Worm (Caenorhabditis elegans) whole organism, L1 larva: Measurements from ENCODE around the gene nhr-256.

Experiments
- C04F5.9 ChIP-seq: sonication (generic microtip); optimal IDR thresholded peaks from 2 replicates; lab custom pipeline; 2016; ENCODE audit warnings: missing genetic modification characterization, missing compliant biosample characterization
- C16A3.4 ChIP-seq: fragments of 150-350 bp; optimal IDR thresholded peaks from 2 replicates; lab custom pipeline; 2014; ENCODE audit warnings: missing biosample characterization, missing genetic modification characterization
- C34B4.2 ChIP-seq: sonication (generic microtip); optimal IDR thresholded peaks from 2 replicates; lab custom pipeline; 2017; ENCODE audit warnings: mild to moderate bottlenecking, missing genetic modification characterization, missing compliant biosample characterization
- Y116A8C.19 ChIP-seq: sonication (generic microtip); optimal IDR thresholded peaks from 2 replicates; lab custom pipeline; 2016; ENCODE audit warnings: missing compliant biosample characterization, missing genetic modification characterization, borderline replicate concordance
- aly-2 ChIP-seq: fragments of 150-350 bp; optimal IDR thresholded peaks from 2 replicates; lab custom pipeline; 2014; ENCODE audit warnings: missing biosample characterization, missing genetic modification characterization
- ceh-8 ChIP-seq: fragments of 200-800 bp; sonication (Bioruptor generic); optimal IDR thresholded peaks from 2 replicates; lab custom pipeline; 2018; ENCODE audit warnings: mild to moderate bottlenecking, missing genetic modification characterization, moderate library complexity, missing compliant biosample characterization
- ceh-82 ChIP-seq, 3 experiments: fragments of 150-350 bp in 1 of 3; sonication (generic microtip) in 2 of 3; optimal IDR thresholded peaks; 2 replicates each; lab custom pipeline; 2014 to 2017; ENCODE audit warnings: missing biosample characterization in 3 of 3, missing genetic modification characterization in 3 of 3
- ceh-88 ChIP-seq: fragments of 200-800 bp; sonication (Bioruptor generic); IDR thresholded peaks from 2 replicates; pipeline ENCODE4 v1.3.6; 2022; ENCODE audit warnings: missing genetic modification characterization, missing compliant biosample characterization
- ceh-90 ChIP-seq: sonication (generic microtip); optimal IDR thresholded peaks from 2 replicates; lab custom pipeline; 2016; ENCODE audit warnings: missing genetic modification characterization, missing compliant biosample characterization
- dsc-1 ChIP-seq: sonication (generic microtip); optimal IDR thresholded peaks from 2 replicates; lab custom pipeline; 2016; ENCODE audit warnings: mild to moderate bottlenecking, missing genetic modification characterization, missing compliant biosample characterization
- efl-1 ChIP-seq, 4 experiments: fragments of 150-350 bp; optimal IDR thresholded peaks in 3 of 4; peaks in 1 of 4; 1 replicate in 1 of 4; 2 replicates in 3 of 4; lab custom pipeline; 2014; ENCODE audit warnings: missing biosample characterization in 2 of 4, missing genetic modification characterization in 2 of 4, missing genetic modification reagents in 2 of 4
- efl-3 ChIP-seq: fragments of 200-800 bp; sonication (Bioruptor generic); optimal IDR thresholded peaks from 2 replicates; lab custom pipeline; 2018; ENCODE audit warnings: mild to moderate bottlenecking, missing genetic modification characterization, missing compliant biosample characterization
- egl-13 ChIP-seq: sonication (generic microtip); optimal IDR thresholded peaks from 2 replicates; lab custom pipeline; 2016; ENCODE audit warnings: missing genotype, missing genetic modification reagents, missing genetic modification characterization, missing compliant biosample characterization
- elt-2 ChIP-seq: sonication (generic microtip); optimal IDR thresholded peaks from 2 replicates; lab custom pipeline; 2016; ENCODE audit warnings: missing genetic modification characterization, mild to moderate bottlenecking, inconsistent platforms, missing compliant biosample characterization, missing genetic modification reagents
- elt-3 ChIP-seq, 6 experiments: fragments of 150-350 bp in 1 of 6; sonication (generic microtip); optimal IDR thresholded peaks; 2 replicates each; lab custom pipeline; 2017 to 2018; ENCODE audit warnings: missing biosample characterization in 6 of 6, missing genetic modification characterization in 6 of 6, inconsistent platforms in 1 of 6
- fkh-10 ChIP-seq: sonication (generic microtip); optimal IDR thresholded peaks from 2 replicates; lab custom pipeline; 2017; ENCODE audit warnings: missing biosample characterization, missing genetic modification reagents, missing genetic modification characterization
- fkh-4 ChIP-seq: sonication (generic microtip); optimal IDR thresholded peaks from 2 replicates; lab custom pipeline; 2016; ENCODE audit warnings: missing compliant biosample characterization, missing genetic modification characterization, borderline replicate concordance
- fos-1 ChIP-seq: fragments of 150-350 bp; optimal IDR thresholded peaks from 2 replicates; lab custom pipeline; 2014; ENCODE audit warnings: missing biosample characterization, missing genetic modification characterization
- hlh-17 ChIP-seq: fragments of 200-800 bp; sonication (Bioruptor generic); optimal IDR thresholded peaks from 2 replicates; lab custom pipeline; 2018; ENCODE audit warnings: missing genetic modification characterization, mild to moderate bottlenecking, missing compliant biosample characterization, moderate library complexity, borderline replicate concordance
- hlh-4 ChIP-seq: sonication (generic microtip); optimal IDR thresholded peaks from 2 replicates; lab custom pipeline; 2016; ENCODE audit warnings: mild to moderate bottlenecking, missing genetic modification characterization, missing compliant biosample characterization
- irx-1 ChIP-seq: sonication (generic microtip); optimal IDR thresholded peaks from 2 replicates; lab custom pipeline; 2016; ENCODE audit warnings: missing genetic modification characterization, missing compliant biosample characterization
- jun-1 ChIP-seq: fragments of 150-350 bp; optimal IDR thresholded peaks from 2 replicates; lab custom pipeline; 2014; ENCODE audit warnings: missing biosample characterization, missing genetic modification reagents, missing genetic modification characterization
- lin-15B ChIP-seq: fragments of 150-350 bp; sonication (generic microtip); optimal IDR thresholded peaks from 3 replicates; lab custom pipeline; 2014; ENCODE audit warnings: missing biosample characterization, missing genetic modification characterization
- lir-3 ChIP-seq: sonication (generic microtip); optimal IDR thresholded peaks from 2 replicates; lab custom pipeline; 2016; ENCODE audit warnings: mild to moderate bottlenecking, missing genetic modification characterization, moderate library complexity, missing compliant biosample characterization; ENCODE audit not compliant: poor library complexity
- lsy-2 ChIP-seq, 2 experiments: fragments of 150-350 bp; optimal IDR thresholded peaks; 2 replicates each; lab custom pipeline; 2014; ENCODE audit warnings: missing biosample characterization in 2 of 2, missing genetic modification characterization in 2 of 2
- mab-9 ChIP-seq: fragments of 200-800 bp; sonication (Bioruptor generic); IDR thresholded peaks from 2 replicates; pipeline ENCODE4 v1.3.6; 2022; ENCODE audit warnings: missing genetic modification reagents, missing genetic modification characterization, missing compliant biosample characterization
- mef-2 ChIP-seq: fragments of 150-350 bp; optimal IDR thresholded peaks from 2 replicates; lab custom pipeline; 2014; ENCODE audit warnings: missing biosample characterization, missing genetic modification characterization
- mep-1 ChIP-seq: fragments of 150-350 bp; optimal IDR thresholded peaks from 2 replicates; lab custom pipeline; 2014; ENCODE audit warnings: missing biosample characterization, missing genetic modification characterization
- nhr-20 ChIP-seq: sonication (generic microtip); optimal IDR thresholded peaks from 2 replicates; lab custom pipeline; 2016; ENCODE audit warnings: mild to moderate bottlenecking, missing genetic modification characterization, missing compliant biosample characterization
- nhr-237 ChIP-seq: fragments of 150-350 bp; optimal IDR thresholded peaks from 2 replicates; lab custom pipeline; 2014; ENCODE audit warnings: missing biosample characterization, missing genetic modification characterization
- nhr-47 ChIP-seq: sonication (generic microtip); optimal IDR thresholded peaks from 2 replicates; lab custom pipeline; 2016; ENCODE audit warnings: mild to moderate bottlenecking, missing genetic modification characterization, moderate library complexity, missing compliant biosample characterization
- nhr-77 ChIP-seq: fragments of 150-350 bp; optimal IDR thresholded peaks from 2 replicates; lab custom pipeline; 2014; ENCODE audit warnings: missing biosample characterization, missing genetic modification characterization
- nhr-84 ChIP-seq: sonication (generic microtip); optimal IDR thresholded peaks from 2 replicates; lab custom pipeline; 2017; ENCODE audit warnings: missing biosample characterization, missing genetic modification characterization
- nhr-90 ChIP-seq: sonication (generic microtip); optimal IDR thresholded peaks from 2 replicates; lab custom pipeline; 2016; ENCODE audit warnings: mild to moderate bottlenecking, missing genetic modification characterization, missing compliant biosample characterization; ENCODE audit not compliant: poor library complexity
- pag-3 ChIP-seq: sonication (generic microtip); optimal IDR thresholded peaks from 2 replicates; lab custom pipeline; 2017; ENCODE audit warnings: missing genetic modification characterization, mild to moderate bottlenecking, missing compliant biosample characterization, antibody characterized with exemption, borderline replicate concordance; ENCODE audit not compliant: insufficient read depth
- pax-3 ChIP-seq: fragments of 200-800 bp; sonication (Bioruptor generic); optimal IDR thresholded peaks from 2 replicates; lab custom pipeline; 2018; ENCODE audit warnings: mild to moderate bottlenecking, missing genetic modification characterization, moderate library complexity, missing compliant biosample characterization
- pqm-1 ChIP-seq: sonication (generic microtip); optimal IDR thresholded peaks from 3 replicates; lab custom pipeline; 2017; ENCODE audit warnings: missing biosample characterization, missing genetic modification characterization
- rnt-1 ChIP-seq: sonication (generic microtip); optimal IDR thresholded peaks from 2 replicates; lab custom pipeline; 2016; ENCODE audit warnings: mild to moderate bottlenecking, missing genetic modification characterization, moderate library complexity, missing compliant biosample characterization
- snpc-4 ChIP-seq: fragments of 150-350 bp; optimal IDR thresholded peaks from 2 replicates; lab custom pipeline; 2014; ENCODE audit warnings: missing biosample characterization, missing genetic modification characterization
- snu-23 ChIP-seq: sonication (generic microtip); optimal IDR thresholded peaks from 2 replicates; lab custom pipeline; 2016; ENCODE audit warnings: missing genetic modification characterization, missing compliant biosample characterization
- sup-37 ChIP-seq: fragments of 200-800 bp; sonication (Bioruptor generic); optimal IDR thresholded peaks from 2 replicates; lab custom pipeline; 2018; ENCODE audit warnings: mild to moderate bottlenecking, missing genetic modification characterization, missing compliant biosample characterization
- swsn-7 ChIP-seq: sonication (generic microtip); optimal IDR thresholded peaks from 2 replicates; lab custom pipeline; 2016; ENCODE audit warnings: missing genetic modification characterization, missing compliant biosample characterization
- tlp-1 ChIP-seq: fragments of 150-350 bp; optimal IDR thresholded peaks from 2 replicates; lab custom pipeline; 2014; ENCODE audit warnings: missing biosample characterization, missing genetic modification characterization
- unc-130 ChIP-seq: fragments of 150-350 bp; optimal IDR thresholded peaks from 2 replicates; lab custom pipeline; 2017; ENCODE audit warnings: missing biosample characterization, missing genetic modification characterization, inconsistent platforms
- unc-30 ChIP-seq: sonication (generic microtip); optimal IDR thresholded peaks from 2 replicates; lab custom pipeline; 2017; ENCODE audit warnings: missing biosample characterization, missing genetic modification characterization
- unc-62 ChIP-seq: fragments of 150-350 bp; optimal IDR thresholded peaks from 2 replicates; lab custom pipeline; 2014; ENCODE audit warnings: missing biosample characterization, missing genetic modification reagents, missing genetic modification characterization
- unc-86 ChIP-seq: sonication (generic microtip); optimal IDR thresholded peaks from 2 replicates; lab custom pipeline; 2016; ENCODE audit warnings: missing genetic modification characterization, missing compliant biosample characterization
- unc-98 ChIP-seq: fragments of 200-800 bp; sonication (Bioruptor generic); IDR thresholded peaks from 2 replicates; pipeline ENCODE4 v1.3.6; 2022; ENCODE audit warnings: missing genetic modification characterization, missing compliant biosample characterization
- vab-15 ChIP-seq: sonication (generic microtip); optimal IDR thresholded peaks from 2 replicates; lab custom pipeline; 2017; ENCODE audit warnings: missing genotype, mild to moderate bottlenecking, missing genetic modification characterization, missing compliant biosample characterization
- xbp-1 ChIP-seq: sonication (generic microtip); optimal IDR thresholded peaks from 2 replicates; lab custom pipeline; 2016; ENCODE audit warnings: missing genetic modification characterization, missing compliant biosample characterization
- ztf-11 ChIP-seq, 2 experiments: sonication (generic microtip); optimal IDR thresholded peaks; 2 replicates each; lab custom pipeline; 2016 to 2017; ENCODE audit warnings: missing genetic modification characterization in 2 of 2, missing biosample characterization in 1 of 2, missing compliant biosample characterization in 1 of 2

nhr-256 gene

DNA sequence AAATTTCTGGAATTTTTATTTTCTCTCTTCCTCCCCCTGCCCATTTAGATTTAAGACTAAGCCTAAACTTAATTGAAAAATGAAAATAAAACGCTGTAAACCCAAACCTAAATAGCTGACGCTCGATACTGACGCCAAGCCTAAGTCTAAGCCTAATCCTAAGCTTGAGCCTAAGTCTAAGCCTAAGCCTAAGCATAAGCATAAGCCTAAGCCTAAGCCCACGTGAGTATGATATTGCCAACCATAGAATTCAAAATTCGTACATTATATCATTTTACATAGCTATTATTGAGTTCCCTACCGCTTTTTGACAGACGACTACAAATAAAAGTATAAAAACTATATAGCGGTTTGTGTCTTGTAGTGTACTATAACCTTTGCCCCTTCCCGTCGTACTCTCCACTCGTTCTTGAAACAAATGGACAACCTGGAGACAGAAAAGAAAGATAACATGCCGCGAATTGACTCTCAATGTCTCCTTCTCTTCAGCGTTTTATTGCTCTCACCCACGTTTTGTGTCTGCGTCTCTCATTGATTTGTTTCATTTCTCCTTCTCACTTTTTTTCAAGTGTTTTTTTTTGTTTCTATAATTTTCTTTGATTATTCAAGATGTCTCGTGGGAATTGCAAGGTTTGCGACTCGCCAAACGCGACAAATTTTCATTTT is at the start of gene nhr-256:
Gene nhr-256 (plus strand): TSS at position 567 of the 666 bp plus-strand sequence.
- peak; percentile 85 for TF ChIP-seq elt-2 (tag; lab: Kevin White, UChicago)
- peak; percentile 60 for TF ChIP-seq rnt-1 (tag; lab: Kevin White, UChicago)
- no peak for TF ChIP-seq sup-37
- no peak for TF ChIP-seq C04F5.9 (tag; lab: Kevin White, UChicago)
- TF ChIP-seq elt-3 (tag; optimal IDR thresholded peaks at IDR 0.05; lab: Kevin White, UChicago): peak in 3 of 6 experiments; percentile 22 to 57 (median 56)
- TF ChIP-seq nhr-84 (tag; lab: Kevin White, UChicago): no peak
- TF ChIP-seq nhr-77 (tag; lab: Kevin White, UChicago): peak; percentile 67
- peak; percentile 49 for TF ChIP-seq nhr-237 (tag; lab: Kevin White, UChicago)
- peak; percentile 40 for TF ChIP-seq dsc-1 (tag; lab: Kevin White, UChicago)
- no peak for TF ChIP-seq unc-30
- peak; percentile 84 for TF ChIP-seq snu-23 (GFP tag; lab: Kevin White, UChicago)
- TF ChIP-seq fkh-10: no peak
- peak; percentile 27 for TF ChIP-seq xbp-1 (tag; lab: Kevin White, UChicago)
- TF ChIP-seq hlh-4 (tag; lab: Kevin White, UChicago): no peak
- no peak for TF ChIP-seq hlh-17 (GFP tag; lab: Kevin White, UChicago)
- TF ChIP-seq irx-1 (tag; lab: Kevin White, UChicago): peak; percentile 33
- TF ChIP-seq pqm-1 (tag; lab: Kevin White, UChicago): no peak
- no peak for TF ChIP-seq Y116A8C.19 (tag; lab: Kevin White, UChicago)
- TF ChIP-seq pag-3 (tag; lab: Kevin White, UChicago): no peak
- TF ChIP-seq nhr-90 (tag; lab: Kevin White, UChicago): peak; percentile 68
- TF ChIP-seq ceh-82 (tag; optimal IDR thresholded peaks at IDR 0.05; lab: Kevin White, UChicago): peak; percentile 2 to 34 (median 13)
- TF ChIP-seq unc-62: no peak
- TF ChIP-seq lin-15B (tag; lab: Kevin White, UChicago): no peak
- TF ChIP-seq mep-1 (tag; lab: Kevin White, UChicago): peak; percentile 61
- TF ChIP-seq C16A3.4 (tag; lab: Kevin White, UChicago): peak; percentile 43
- peak; percentile 62 for TF ChIP-seq nhr-47 (tag; lab: Kevin White, UChicago)
- TF ChIP-seq fos-1: peak; percentile 38
- peak; percentile 52 for TF ChIP-seq snpc-4
- TF ChIP-seq ztf-11 (tag; optimal IDR thresholded peaks at IDR 0.05; lab: Kevin White, UChicago): no peak
- no peak for TF ChIP-seq mab-9 (GFP tag; lab: Robert Waterston, UW)
- peak; percentile 54 for TF ChIP-seq swsn-7 (tag; lab: Kevin White, UChicago)
- TF ChIP-seq mef-2 (tag; lab: Kevin White, UChicago): no peak
- no peak for TF ChIP-seq vab-15
- peak; percentile 72 to 82 for TF ChIP-seq efl-1 (optimal IDR thresholded peaks at IDR 0.05; lab: Kevin White, UChicago)
- peak; percentile 43 to 64 for TF ChIP-seq efl-1 (GFP tag; optimal IDR thresholded peaks at IDR 0.05 in 1 of 2; lab: Kevin White, UChicago)
- no peak for TF ChIP-seq unc-98
- TF ChIP-seq pax-3 (tag; lab: Kevin White, UChicago): no peak
- no peak for TF ChIP-seq C34B4.2 (tag; lab: Kevin White, UChicago)
- TF ChIP-seq unc-130 (tag; lab: Kevin White, UChicago): no peak
- peak; percentile 32 for TF ChIP-seq lir-3 (tag; lab: Kevin White, UChicago)
- peak; percentile 84 for TF ChIP-seq nhr-20 (tag; lab: Kevin White, UChicago)
- TF ChIP-seq ceh-88 (GFP tag; lab: Robert Waterston, UW): no peak
- no peak for TF ChIP-seq jun-1 (tag; lab: Kevin White, UChicago)
- TF ChIP-seq aly-2: no peak
- no peak for TF ChIP-seq ceh-8 (GFP tag; lab: Kevin White, UChicago)
- TF ChIP-seq lsy-2 (tag; optimal IDR thresholded peaks at IDR 0.05; lab: Kevin White, UChicago): peak; percentile 50 to 75
- TF ChIP-seq ceh-90 (tag; lab: Kevin White, UChicago): no peak
- no peak for TF ChIP-seq fkh-4
- TF ChIP-seq egl-13 (tag; lab: Kevin White, UChicago): no peak
- TF ChIP-seq unc-86: no peak
- no peak for TF ChIP-seq tlp-1
- no peak for TF ChIP-seq efl-3
